Worm (Caenorhabditis elegans) whole organism, late embryonic: ENCODE results near the gene alfa-1.

Experiments used
- F13H6.1 ChIP-seq: sonication (generic microtip); optimal IDR thresholded peaks from 2 replicates; lab custom pipeline; 2016; ENCODE audit warnings: missing genetic modification characterization, missing compliant biosample characterization
- K09A11.1 ChIP-seq: sonication (generic microtip); optimal IDR thresholded peaks from 2 replicates; lab custom pipeline; 2017; ENCODE audit warnings: antibody characterized with exemption, mild to moderate bottlenecking, missing genetic modification characterization, missing compliant biosample characterization; ENCODE audit not compliant: insufficient read depth
- ceh-18 ChIP-seq: sonication (generic microtip); optimal IDR thresholded peaks from 2 replicates; lab custom pipeline; 2016; ENCODE audit warnings: missing genetic modification characterization, missing compliant biosample characterization
- ceh-19 ChIP-seq: fragments of 200-800 bp; sonication (Bioruptor generic); optimal IDR thresholded peaks from 2 replicates; lab custom pipeline; 2018; ENCODE audit warnings: mild to moderate bottlenecking, missing genetic modification characterization, missing compliant biosample characterization
- ceh-22 ChIP-seq: sonication (generic microtip); optimal IDR thresholded peaks from 2 replicates; lab custom pipeline; 2017; ENCODE audit warnings: missing biosample characterization, missing genetic modification characterization
- ceh-30 ChIP-seq: fragments of 150-350 bp; optimal IDR thresholded peaks from 2 replicates; lab custom pipeline; 2014; ENCODE audit warnings: missing biosample characterization, missing genetic modification characterization
- ceh-31 ChIP-seq: sonication (generic microtip); optimal IDR thresholded peaks from 2 replicates; lab custom pipeline; 2016; ENCODE audit warnings: missing genetic modification characterization, missing compliant biosample characterization
- ceh-34 ChIP-seq: sonication (generic microtip); optimal IDR thresholded peaks from 2 replicates; lab custom pipeline; 2016; ENCODE audit warnings: mild to moderate bottlenecking, missing genetic modification characterization, missing compliant biosample characterization
- ceh-45 ChIP-seq: fragments of 200-800 bp; sonication (Bioruptor generic); IDR thresholded peaks from 2 replicates; pipeline ENCODE4 v1.3.6; 2022; ENCODE audit warnings: missing genetic modification reagents, missing genetic modification characterization, missing compliant biosample characterization
- ceh-6 ChIP-seq: fragments of 200-800 bp; sonication (Bioruptor generic); optimal IDR thresholded peaks from 2 replicates; lab custom pipeline; 2018; ENCODE audit warnings: mild to moderate bottlenecking, missing genetic modification characterization, missing compliant biosample characterization
- dve-1 ChIP-seq: sonication (generic microtip); optimal IDR thresholded peaks from 2 replicates; lab custom pipeline; 2017; ENCODE audit warnings: antibody characterized with exemption, mild to moderate bottlenecking, missing genetic modification characterization, missing compliant biosample characterization
- elt-2 ChIP-seq: sonication (generic microtip); optimal IDR thresholded peaks from 2 replicates; lab custom pipeline; 2016; ENCODE audit warnings: missing genetic modification reagents, missing genetic modification characterization, missing compliant biosample characterization
- ets-4 ChIP-seq: sonication (generic microtip); optimal IDR thresholded peaks from 2 replicates; lab custom pipeline; 2016; ENCODE audit warnings: missing genetic modification characterization, missing compliant biosample characterization
- fkh-10 ChIP-seq: fragments of 150-350 bp; optimal IDR thresholded peaks from 2 replicates; lab custom pipeline; 2014; ENCODE audit warnings: missing biosample characterization, missing genetic modification reagents, missing genetic modification characterization
- fkh-6 ChIP-seq: sonication (generic microtip); optimal IDR thresholded peaks from 2 replicates; lab custom pipeline; 2016; ENCODE audit warnings: missing genetic modification characterization, missing compliant biosample characterization
- hlh-13 ChIP-seq: fragments of 200-800 bp; sonication (Bioruptor generic); optimal IDR thresholded peaks from 2 replicates; lab custom pipeline; 2018; ENCODE audit warnings: mild to moderate bottlenecking, missing genetic modification characterization, missing compliant biosample characterization
- hlh-15 ChIP-seq: sonication (generic microtip); optimal IDR thresholded peaks from 2 replicates; lab custom pipeline; 2016; ENCODE audit warnings: missing genetic modification characterization, missing compliant biosample characterization
- hlh-30 ChIP-seq: sonication (generic microtip); optimal IDR thresholded peaks from 2 replicates; lab custom pipeline; 2017; ENCODE audit warnings: antibody characterized with exemption, missing genetic modification characterization, missing compliant biosample characterization; ENCODE audit not compliant: insufficient read depth
- hlh-6 ChIP-seq: sonication (generic microtip); optimal IDR thresholded peaks from 2 replicates; lab custom pipeline; 2016; ENCODE audit warnings: missing genotype, missing genetic modification characterization, missing compliant biosample characterization
- hlh-8 ChIP-seq: sonication (generic microtip); optimal IDR thresholded peaks from 2 replicates; lab custom pipeline; 2016; ENCODE audit warnings: missing genotype, missing genetic modification characterization, missing compliant biosample characterization
- lin-11 ChIP-seq: fragments of 200-800 bp; sonication (Bioruptor generic); optimal IDR thresholded peaks from 2 replicates; lab custom pipeline; 2018; ENCODE audit warnings: mild to moderate bottlenecking, missing genetic modification characterization, missing compliant biosample characterization
- madf-2 ChIP-seq: sonication (generic microtip); optimal IDR thresholded peaks from 2 replicates; lab custom pipeline; 2017; ENCODE audit warnings: missing genetic modification characterization, missing compliant biosample characterization
- mec-3 ChIP-seq: sonication (generic microtip); optimal IDR thresholded peaks from 2 replicates; lab custom pipeline; 2016; ENCODE audit warnings: borderline replicate concordance, missing genetic modification characterization, missing compliant biosample characterization
- nfya-1 ChIP-seq: sonication (generic microtip); optimal IDR thresholded peaks from 2 replicates; lab custom pipeline; 2017; ENCODE audit warnings: missing genetic modification characterization, mild to moderate bottlenecking, missing compliant biosample characterization, antibody characterized with exemption, moderate library complexity
- nhr-11 ChIP-seq: fragments of 150-350 bp; optimal IDR thresholded peaks from 2 replicates; lab custom pipeline; 2014; ENCODE audit warnings: missing biosample characterization, missing genetic modification characterization
- npax-4 ChIP-seq: sonication (generic microtip); optimal IDR thresholded peaks from 2 replicates; lab custom pipeline; 2016; ENCODE audit warnings: missing genetic modification characterization, missing compliant biosample characterization
- odd-2 ChIP-seq: sonication (generic microtip); optimal IDR thresholded peaks from 2 replicates; lab custom pipeline; 2017; ENCODE audit warnings: antibody characterized with exemption, mild to moderate bottlenecking, missing genetic modification characterization, missing compliant biosample characterization
- pag-3 ChIP-seq: sonication (generic microtip); optimal IDR thresholded peaks from 2 replicates; lab custom pipeline; 2016; ENCODE audit warnings: missing compliant biosample characterization, missing genetic modification characterization, borderline replicate concordance
- pha-4 ChIP-seq: fragments of 150-350 bp; optimal IDR thresholded peaks from 2 replicates; lab custom pipeline; 2018; ENCODE audit warnings: missing biosample characterization, missing genetic modification reagents, missing genetic modification characterization
- pqm-1 ChIP-seq: sonication (generic microtip); optimal IDR thresholded peaks from 2 replicates; lab custom pipeline; 2016; ENCODE audit warnings: missing genetic modification characterization, missing compliant biosample characterization
- pros-1 ChIP-seq: fragments of 150-350 bp; optimal IDR thresholded peaks from 2 replicates; lab custom pipeline; 2014; ENCODE audit warnings: missing biosample characterization, missing genetic modification reagents, missing genetic modification characterization
- rnt-1 ChIP-seq: sonication (generic microtip); optimal IDR thresholded peaks from 2 replicates; lab custom pipeline; 2016; ENCODE audit warnings: missing genetic modification characterization, missing compliant biosample characterization
- sdc-2 ChIP-seq: sonication (generic microtip); optimal IDR thresholded peaks from 2 replicates; lab custom pipeline; 2016; ENCODE audit warnings: missing genotype, missing genetic modification characterization, missing compliant biosample characterization
- tbx-2 ChIP-seq: sonication (generic microtip); optimal IDR thresholded peaks from 2 replicates; lab custom pipeline; 2016; ENCODE audit warnings: missing genetic modification characterization, missing compliant biosample characterization
- unc-3 ChIP-seq, 2 experiments: fragments of 200-800 bp in 1 of 2; sonication (Bioruptor generic) in 1 of 2; sonication (generic microtip) in 1 of 2; conservative IDR thresholded peaks in 1 of 2; optimal IDR thresholded peaks in 1 of 2; 2 replicates each; pipeline versions ENCODE4 v1.3.6 to Lab custom; 2016 to 2022; ENCODE audit warnings: missing compliant biosample characterization in 2 of 2, missing genetic modification characterization in 2 of 2, missing genetic modification reagents in 1 of 2
- unc-42 ChIP-seq: sonication (generic microtip); optimal IDR thresholded peaks from 2 replicates; lab custom pipeline; 2016; ENCODE audit warnings: missing genotype, missing genetic modification characterization, missing compliant biosample characterization
- unc-55 ChIP-seq: sonication (generic microtip); optimal IDR thresholded peaks from 2 replicates; lab custom pipeline; 2017; ENCODE audit warnings: missing biosample characterization, missing genetic modification reagents, missing genetic modification characterization

The alfa-1 gene

ce11 chrII:7663028-7663427, 706 bp upstream of the alfa-1 start:
- no peak for TF ChIP-seq hlh-30 (tag; lab: Kevin White, UChicago)

- TF ChIP-seq mec-3 (tag; lab: Kevin White, UChicago) (no peak), ceh-18 (tag; lab: Kevin White, UChicago) (peak; percentile 16)
- TF ChIP-seq, all 69 proteins: peak for 1
These were observed 11.2 kb downstream of the alfa-1 start, which contains the start of gene pde-4 for ce11 chrII:7651171-7651570. Gene pde-4 (minus strand): TSS chrII:7651246.

ce11 chrII:7643214-7643613, 19.1 kb downstream of the alfa-1 start:
- TF ChIP-seq unc-55 (GFP tag; lab: Kevin White, UChicago) (no peak), F13H6.1 (no peak), nhr-11 (tag; lab: Kevin White, UChicago) (no peak), lin-11 (tag; lab: Kevin White, UChicago) (no peak), hlh-6 (no peak), ceh-30 (no peak), odd-2 (tag; lab: Kevin White, UChicago) (no peak), ceh-45 (no peak), pha-4 (tag; lab: Kevin White, UChicago) (no peak), ceh-6 (GFP tag; lab: Kevin White, UChicago) (no peak), npax-4 (tag; lab: Kevin White, UChicago) (no peak), hlh-15 (tag; lab: Kevin White, UChicago) (no peak), ceh-22 (tag; lab: Kevin White, UChicago) (no peak), rnt-1 (tag; lab: Kevin White, UChicago) (no peak), hlh-13 (GFP tag; lab: Kevin White, UChicago) (no peak), elt-2 (tag; lab: Kevin White, UChicago) (no peak), dve-1 (tag; lab: Kevin White, UChicago) (no peak), pag-3 (tag; lab: Kevin White, UChicago) (no peak), fkh-10 (GFP tag; lab: Kevin White, UChicago) (no peak)

ce11 chrII:7642016-7642653, 20.2 kb downstream of the alfa-1 start:
- peak; percentile 74 for TF ChIP-seq ceh-34 (tag; lab: Kevin White, UChicago)
- no peak for TF ChIP-seq fkh-6
- no peak for TF ChIP-seq fkh-10 (GFP tag; lab: Kevin White, UChicago)
- TF ChIP-seq nfya-1 (tag; lab: Kevin White, UChicago) = peak; percentile 67
- peak; percentile 57 for TF ChIP-seq tbx-2 (tag; lab: Kevin White, UChicago)
- TF ChIP-seq hlh-8 (tag; lab: Kevin White, UChicago) = peak; percentile 39
- TF ChIP-seq unc-55 (GFP tag; lab: Kevin White, UChicago) = peak; percentile 60
- TF ChIP-seq ceh-18 (tag; lab: Kevin White, UChicago) = peak; percentile 95
- TF ChIP-seq elt-2 (tag; lab: Kevin White, UChicago) = no peak
- TF ChIP-seq madf-2 (tag; lab: Kevin White, UChicago) = no peak
- no peak for TF ChIP-seq ets-4 (tag; lab: Kevin White, UChicago)
- peak; percentile 38 for TF ChIP-seq pros-1 (tag; lab: Kevin White, UChicago)
- peak; percentile 2 for TF ChIP-seq pqm-1 (tag; lab: Kevin White, UChicago)
- peak; percentile 67 for TF ChIP-seq rnt-1 (tag; lab: Kevin White, UChicago)
- TF ChIP-seq ceh-19 = peak; percentile 10
- peak; percentile 68 for TF ChIP-seq ceh-31
- TF ChIP-seq unc-3 (GFP tag; conservative IDR thresholded peaks at IDR 0.05; lab: Robert Waterston, UW) = no peak
- TF ChIP-seq unc-3 (tag; optimal IDR thresholded peaks at IDR 0.05; lab: Kevin White, UChicago) = peak; percentile 5
- peak; percentile 23 for TF ChIP-seq sdc-2 (tag; lab: Kevin White, UChicago)
- TF ChIP-seq hlh-30 (tag; lab: Kevin White, UChicago) = peak; percentile 10
- TF ChIP-seq unc-42 (tag; lab: Kevin White, UChicago) = peak; percentile 79
- peak; percentile 61 for TF ChIP-seq F13H6.1
- TF ChIP-seq K09A11.1 (tag; lab: Kevin White, UChicago) = peak; percentile 2
- TF ChIP-seq, all 69 proteins: peak for 17
